Fruit fly (Drosophila melanogaster): ENCODE data around the gene CG12224.

dm6 chr3R:11998130-11998529 lies 16.3 kb upstream of the CG12224 start:
- no peak for TF ChIP-seq Crg-1 (GFP tag; optimal IDR thresholded peaks at IDR 0.05)
- no peak for TF ChIP-seq cnc (optimal IDR thresholded peaks at IDR 0.05)
- TF ChIP-seq bab1 (GFP tag; optimal IDR thresholded peaks at IDR 0.05), result no peak

All from whole organism, adult.